Worm (Caenorhabditis elegans) whole organism, L1 larva: ENCODE results near the gene T24E12.3.
A peak's percentile ranks its signal among the peaks of the same experiment; 100 is the strongest.

Source experiments
- C04F5.9 ChIP-seq: sonication (generic microtip); optimal IDR thresholded peaks from 2 replicates; lab custom pipeline; 2016; ENCODE audit warnings: missing genetic modification characterization, missing compliant biosample characterization
- C16A3.4 ChIP-seq: fragments of 150-350 bp; optimal IDR thresholded peaks from 2 replicates; lab custom pipeline; 2014; ENCODE audit warnings: missing biosample characterization, missing genetic modification characterization
- ama-1 ChIP-seq: fragments of 150-350 bp; optimal IDR thresholded peaks from 2 replicates; lab custom pipeline; 2014
- blmp-1 ChIP-seq: fragments of 150-350 bp; optimal IDR thresholded peaks from 2 replicates; lab custom pipeline; 2014; ENCODE audit warnings: missing biosample characterization, missing genetic modification characterization
- ceh-88 ChIP-seq: fragments of 200-800 bp; sonication (Bioruptor generic); IDR thresholded peaks from 2 replicates; pipeline ENCODE4 v1.3.6; 2022; ENCODE audit warnings: missing genetic modification characterization, missing compliant biosample characterization
- dsc-1 ChIP-seq: sonication (generic microtip); optimal IDR thresholded peaks from 2 replicates; lab custom pipeline; 2016; ENCODE audit warnings: mild to moderate bottlenecking, missing genetic modification characterization, missing compliant biosample characterization
- egl-13 ChIP-seq: sonication (generic microtip); optimal IDR thresholded peaks from 2 replicates; lab custom pipeline; 2016; ENCODE audit warnings: missing genotype, missing genetic modification reagents, missing genetic modification characterization, missing compliant biosample characterization
- egl-27 ChIP-seq, 2 experiments: fragments of 150-350 bp in 1 of 2; sonication (generic microtip); optimal IDR thresholded peaks; 3 replicates each; lab custom pipeline; 2017 to 2018; ENCODE audit warnings: missing biosample characterization in 2 of 2, missing genetic modification characterization in 2 of 2, missing genetic modification reagents in 2 of 2
- elt-2 ChIP-seq: sonication (generic microtip); optimal IDR thresholded peaks from 2 replicates; lab custom pipeline; 2016; ENCODE audit warnings: missing genetic modification characterization, mild to moderate bottlenecking, inconsistent platforms, missing compliant biosample characterization, missing genetic modification reagents
- ets-5 ChIP-seq: fragments of 200-800 bp; sonication (Bioruptor generic); IDR thresholded peaks from 2 replicates; pipeline ENCODE4 v1.3.6; 2022; ENCODE audit warnings: missing genetic modification characterization, missing compliant biosample characterization
- fkh-10 ChIP-seq: sonication (generic microtip); optimal IDR thresholded peaks from 2 replicates; lab custom pipeline; 2017; ENCODE audit warnings: missing biosample characterization, missing genetic modification reagents, missing genetic modification characterization
- fkh-4 ChIP-seq: sonication (generic microtip); optimal IDR thresholded peaks from 2 replicates; lab custom pipeline; 2016; ENCODE audit warnings: missing compliant biosample characterization, missing genetic modification characterization, borderline replicate concordance
- fkh-8 ChIP-seq: sonication (generic microtip); optimal IDR thresholded peaks from 2 replicates; lab custom pipeline; 2016; ENCODE audit warnings: mild to moderate bottlenecking, missing genetic modification characterization, missing compliant biosample characterization
- fos-1 ChIP-seq: fragments of 150-350 bp; optimal IDR thresholded peaks from 2 replicates; lab custom pipeline; 2014; ENCODE audit warnings: missing biosample characterization, missing genetic modification characterization
- grh-1 ChIP-seq: fragments of 200-800 bp; sonication (Bioruptor generic); IDR thresholded peaks from 2 replicates; pipeline ENCODE4 v1.3.6; 2022; ENCODE audit warnings: missing genetic modification reagents, missing genetic modification characterization, missing compliant biosample characterization
- hlh-4 ChIP-seq: sonication (generic microtip); optimal IDR thresholded peaks from 2 replicates; lab custom pipeline; 2016; ENCODE audit warnings: mild to moderate bottlenecking, missing genetic modification characterization, missing compliant biosample characterization
- hpl-2 ChIP-seq: fragments of 150-350 bp; optimal IDR thresholded peaks from 2 replicates; lab custom pipeline; 2014; ENCODE audit warnings: missing biosample characterization, missing genetic modification reagents, missing genetic modification characterization
- isw-1 ChIP-seq: fragments of 200-800 bp; sonication (Bioruptor generic); IDR thresholded peaks from 2 replicates; pipeline ENCODE4 v1.3.6; 2022; ENCODE audit warnings: missing genetic modification characterization, missing compliant biosample characterization
- jun-1 ChIP-seq: fragments of 150-350 bp; optimal IDR thresholded peaks from 2 replicates; lab custom pipeline; 2014; ENCODE audit warnings: missing biosample characterization, missing genetic modification reagents, missing genetic modification characterization
- lin-13 ChIP-seq: fragments of 150-350 bp; optimal IDR thresholded peaks from 2 replicates; lab custom pipeline; 2014; ENCODE audit warnings: missing biosample characterization, missing genetic modification reagents, missing genetic modification characterization
- lin-14 ChIP-seq: fragments of 200-800 bp; sonication (Bioruptor generic); optimal IDR thresholded peaks from 2 replicates; lab custom pipeline; 2018; ENCODE audit warnings: mild to moderate bottlenecking, missing genetic modification characterization, moderate library complexity, missing compliant biosample characterization
- lin-15B ChIP-seq: fragments of 150-350 bp; sonication (generic microtip); optimal IDR thresholded peaks from 3 replicates; lab custom pipeline; 2014; ENCODE audit warnings: missing biosample characterization, missing genetic modification characterization
- lin-35 ChIP-seq, 2 experiments: fragments of 150-350 bp; optimal IDR thresholded peaks; 2 replicates each; lab custom pipeline; 2014; ENCODE audit warnings: missing biosample characterization in 2 of 2, missing genetic modification characterization in 2 of 2, missing genetic modification reagents in 2 of 2
- lir-3 ChIP-seq: sonication (generic microtip); optimal IDR thresholded peaks from 2 replicates; lab custom pipeline; 2016; ENCODE audit warnings: mild to moderate bottlenecking, missing genetic modification characterization, moderate library complexity, missing compliant biosample characterization; ENCODE audit not compliant: poor library complexity
- lsy-2 ChIP-seq, 2 experiments: fragments of 150-350 bp; optimal IDR thresholded peaks; 2 replicates each; lab custom pipeline; 2014; ENCODE audit warnings: missing biosample characterization in 2 of 2, missing genetic modification characterization in 2 of 2
- mab-9 ChIP-seq: fragments of 200-800 bp; sonication (Bioruptor generic); IDR thresholded peaks from 2 replicates; pipeline ENCODE4 v1.3.6; 2022; ENCODE audit warnings: missing genetic modification reagents, missing genetic modification characterization, missing compliant biosample characterization
- mdl-1 ChIP-seq, 2 experiments: fragments of 150-350 bp; optimal IDR thresholded peaks; 2 replicates each; lab custom pipeline; 2014 to 2017; ENCODE audit warnings: missing biosample characterization in 2 of 2, missing genetic modification characterization in 2 of 2, inconsistent platforms in 1 of 2
- nhr-11 ChIP-seq: fragments of 150-350 bp; optimal IDR thresholded peaks from 2 replicates; lab custom pipeline; 2014; ENCODE audit warnings: missing biosample characterization, missing genetic modification characterization
- nhr-12 ChIP-seq: sonication (generic microtip); optimal IDR thresholded peaks from 2 replicates; lab custom pipeline; 2017; ENCODE audit warnings: missing biosample characterization, missing genetic modification characterization
- nhr-28 ChIP-seq: fragments of 150-350 bp; optimal IDR thresholded peaks from 2 replicates; lab custom pipeline; 2014; ENCODE audit warnings: missing biosample characterization, missing genetic modification characterization
- nhr-47 ChIP-seq: sonication (generic microtip); optimal IDR thresholded peaks from 2 replicates; lab custom pipeline; 2016; ENCODE audit warnings: mild to moderate bottlenecking, missing genetic modification characterization, moderate library complexity, missing compliant biosample characterization
- nhr-76 ChIP-seq: sonication (generic microtip); optimal IDR thresholded peaks from 2 replicates; lab custom pipeline; 2017; ENCODE audit warnings: missing biosample characterization, missing genetic modification characterization
- nhr-77 ChIP-seq: fragments of 150-350 bp; optimal IDR thresholded peaks from 2 replicates; lab custom pipeline; 2014; ENCODE audit warnings: missing biosample characterization, missing genetic modification characterization
- nhr-90 ChIP-seq: sonication (generic microtip); optimal IDR thresholded peaks from 2 replicates; lab custom pipeline; 2016; ENCODE audit warnings: mild to moderate bottlenecking, missing genetic modification characterization, missing compliant biosample characterization; ENCODE audit not compliant: poor library complexity
- pag-3 ChIP-seq: sonication (generic microtip); optimal IDR thresholded peaks from 2 replicates; lab custom pipeline; 2017; ENCODE audit warnings: missing genetic modification characterization, mild to moderate bottlenecking, missing compliant biosample characterization, antibody characterized with exemption, borderline replicate concordance; ENCODE audit not compliant: insufficient read depth
- pqm-1 ChIP-seq: sonication (generic microtip); optimal IDR thresholded peaks from 3 replicates; lab custom pipeline; 2017; ENCODE audit warnings: missing biosample characterization, missing genetic modification characterization
- rnt-1 ChIP-seq: sonication (generic microtip); optimal IDR thresholded peaks from 2 replicates; lab custom pipeline; 2016; ENCODE audit warnings: mild to moderate bottlenecking, missing genetic modification characterization, moderate library complexity, missing compliant biosample characterization
- skn-1 ChIP-seq: fragments of 150-350 bp; optimal IDR thresholded peaks from 2 replicates; lab custom pipeline; 2014; ENCODE audit warnings: missing biosample characterization, missing genetic modification characterization
- snpc-4 ChIP-seq: fragments of 150-350 bp; optimal IDR thresholded peaks from 2 replicates; lab custom pipeline; 2014; ENCODE audit warnings: missing biosample characterization, missing genetic modification characterization
- sptf-1 ChIP-seq: fragments of 150-350 bp; optimal IDR thresholded peaks from 2 replicates; lab custom pipeline; 2014; ENCODE audit warnings: missing biosample characterization, missing genetic modification characterization
- sup-37 ChIP-seq: fragments of 200-800 bp; sonication (Bioruptor generic); optimal IDR thresholded peaks from 2 replicates; lab custom pipeline; 2018; ENCODE audit warnings: mild to moderate bottlenecking, missing genetic modification characterization, missing compliant biosample characterization
- tbx-2 ChIP-seq: sonication (generic microtip); optimal IDR thresholded peaks from 2 replicates; lab custom pipeline; 2016; ENCODE audit warnings: missing genetic modification characterization, missing compliant biosample characterization
- unc-30 ChIP-seq: sonication (generic microtip); optimal IDR thresholded peaks from 2 replicates; lab custom pipeline; 2017; ENCODE audit warnings: missing biosample characterization, missing genetic modification characterization
- unc-86 ChIP-seq: sonication (generic microtip); optimal IDR thresholded peaks from 2 replicates; lab custom pipeline; 2016; ENCODE audit warnings: missing genetic modification characterization, missing compliant biosample characterization
- unc-98 ChIP-seq: fragments of 200-800 bp; sonication (Bioruptor generic); IDR thresholded peaks from 2 replicates; pipeline ENCODE4 v1.3.6; 2022; ENCODE audit warnings: missing genetic modification characterization, missing compliant biosample characterization
- xbp-1 ChIP-seq: sonication (generic microtip); optimal IDR thresholded peaks from 2 replicates; lab custom pipeline; 2016; ENCODE audit warnings: missing genetic modification characterization, missing compliant biosample characterization
- zag-1 ChIP-seq: fragments of 150-350 bp; optimal IDR thresholded peaks from 2 replicates; lab custom pipeline; 2014; ENCODE audit warnings: missing biosample characterization, missing genetic modification characterization
- zip-4 ChIP-seq: fragments of 200-800 bp; sonication (Bioruptor generic); optimal IDR thresholded peaks from 2 replicates; lab custom pipeline; 2018; ENCODE audit warnings: mild to moderate bottlenecking, missing genetic modification characterization, moderate library complexity, missing compliant biosample characterization
- ztf-4 ChIP-seq: fragments of 150-350 bp; optimal IDR thresholded peaks from 2 replicates; lab custom pipeline; 2014; ENCODE audit warnings: missing biosample characterization, missing genetic modification characterization

Gene T24E12.3

ce11 chrII:3808104-3808503, 32.3 kb downstream of the T24E12.3 start, which contains the start of gene F54D10.5 (continued):
- TF ChIP-seq nhr-77 (tag; lab: Kevin White, UChicago) (no peak), fkh-8 (tag; lab: Kevin White, UChicago) (peak; percentile 47), nhr-90 (tag; lab: Kevin White, UChicago) (peak; percentile 77), egl-13 (tag; lab: Kevin White, UChicago) (peak; percentile 28), zag-1 (tag; lab: Kevin White, UChicago) (no peak), nhr-11 (tag; lab: Kevin White, UChicago) (peak; percentile 56), C04F5.9 (tag; lab: Kevin White, UChicago) (peak; percentile 54), nhr-28 (tag; lab: Kevin White, UChicago) (no peak), lsy-2 (tag; optimal IDR thresholded peaks at IDR 0.05; lab: Kevin White, UChicago) (peak; percentile 85 to 86), blmp-1 (tag; lab: Kevin White, UChicago) (no peak)

ce11 chrII:3808643-3809042, 32.8 kb downstream of the T24E12.3 start:
- no peak for TF ChIP-seq grh-1
- TF ChIP-seq fos-1 (tag; lab: Kevin White, UChicago), result no peak

ce11 chrII:3810550-3810949, 34.7 kb downstream of the T24E12.3 start:
- no peak for TF ChIP-seq mab-9 (GFP tag; lab: Robert Waterston, UW)
- no peak for TF ChIP-seq nhr-12 (tag; lab: Kevin White, UChicago)
- TF ChIP-seq fkh-10, result no peak
- TF ChIP-seq ets-5, result no peak
- peak; percentile 85 for TF ChIP-seq lin-14 (GFP tag; lab: Kevin White, UChicago)
- TF ChIP-seq fkh-8 (tag; lab: Kevin White, UChicago), result peak; percentile 73
- TF ChIP-seq zag-1 (tag; lab: Kevin White, UChicago), result no peak
- TF ChIP-seq isw-1 (GFP tag; lab: Robert Waterston, UW), result no peak
- TF ChIP-seq snpc-4 (tag; lab: Kevin White, UChicago), result no peak
- no peak for TF ChIP-seq C04F5.9 (tag; lab: Kevin White, UChicago)
- no peak for TF ChIP-seq fkh-4 (tag; lab: Kevin White, UChicago)
- TF ChIP-seq egl-13 (tag; lab: Kevin White, UChicago), result no peak
- no peak for TF ChIP-seq nhr-77 (tag; lab: Kevin White, UChicago)
- peak; percentile 24 for TF ChIP-seq dsc-1
- no peak for TF ChIP-seq unc-98 (GFP tag; lab: Robert Waterston, UW)
- TF ChIP-seq elt-2 (tag; lab: Kevin White, UChicago), result peak; percentile 73
- no peak for TF ChIP-seq unc-30 (tag; lab: Kevin White, UChicago)
- peak; percentile 30 for TF ChIP-seq rnt-1 (tag; lab: Kevin White, UChicago)
- TF ChIP-seq fos-1 (tag; lab: Kevin White, UChicago), result no peak
- no peak for TF ChIP-seq zip-4
- TF ChIP-seq ceh-88, result no peak
- no peak for TF ChIP-seq jun-1 (tag; lab: Kevin White, UChicago)
- peak in 1 of 2 experiments; percentile 30 for TF ChIP-seq mdl-1 (tag; optimal IDR thresholded peaks at IDR 0.05; lab: Kevin White, UChicago)
- no peak for TF ChIP-seq lin-15B (tag; lab: Kevin White, UChicago)
- no peak for TF ChIP-seq sptf-1
- TF ChIP-seq ztf-4 (tag; lab: Kevin White, UChicago), result no peak
- TF ChIP-seq nhr-76, result no peak
- peak; percentile 32 for TF ChIP-seq tbx-2 (tag; lab: Kevin White, UChicago)
- no peak for TF ChIP-seq hpl-2 (GFP tag; lab: Kevin White, UChicago)
- TF ChIP-seq C16A3.4 (tag; lab: Kevin White, UChicago), result no peak
- no peak for TF ChIP-seq hlh-4 (tag; lab: Kevin White, UChicago)
- no peak for TF ChIP-seq ama-1
- no peak for TF ChIP-seq sup-37 (GFP tag; lab: Kevin White, UChicago)
- TF ChIP-seq lin-35 (GFP tag; optimal IDR thresholded peaks at IDR 0.05; lab: Kevin White, UChicago), result peak; percentile 44 to 46
- no peak for TF ChIP-seq lir-3
- TF ChIP-seq skn-1 (tag; lab: Kevin White, UChicago), result no peak
- TF ChIP-seq lin-13 (GFP tag; lab: Kevin White, UChicago), result no peak
- TF ChIP-seq nhr-28 (tag; lab: Kevin White, UChicago), result no peak
- TF ChIP-seq pag-3 (tag; lab: Kevin White, UChicago), result no peak
- no peak for TF ChIP-seq unc-86 (tag; lab: Kevin White, UChicago)
- TF ChIP-seq nhr-47 (tag; lab: Kevin White, UChicago), result peak; percentile 51
- TF ChIP-seq pqm-1, result no peak
- no peak for TF ChIP-seq egl-27 (tag; optimal IDR thresholded peaks at IDR 0.05; lab: Kevin White, UChicago)
- peak; percentile 23 for TF ChIP-seq xbp-1 (tag; lab: Kevin White, UChicago)
